Worm (Caenorhabditis elegans) whole organism, early embryonic: Measurements from ENCODE around the gene luc-7L.
A peak's percentile ranks its signal among the peaks of the same experiment; 100 is the strongest.

ENCODE experiments used
- B0310.2 ChIP-seq: sonication (generic microtip); optimal IDR thresholded peaks from 2 replicates; lab custom pipeline; 2016; ENCODE audit warnings: mild to moderate bottlenecking, missing genetic modification characterization, missing compliant biosample characterization
- F13C5.2 ChIP-seq: sonication (generic microtip); optimal IDR thresholded peaks from 2 replicates; lab custom pipeline; 2017; ENCODE audit warnings: mild to moderate bottlenecking, missing genetic modification characterization, inconsistent platforms, missing compliant biosample characterization
- aly-1 ChIP-seq: sonication (generic microtip); optimal IDR thresholded peaks from 2 replicates; lab custom pipeline; 2016; ENCODE audit warnings: missing genetic modification characterization, missing compliant biosample characterization
- ama-1 ChIP-seq: fragments of 150-350 bp; optimal IDR thresholded peaks from 2 replicates; lab custom pipeline; 2014
- ceh-13 ChIP-seq: fragments of 200-800 bp; sonication (Bioruptor generic); optimal IDR thresholded peaks from 2 replicates; lab custom pipeline; 2018; ENCODE audit warnings: mild to moderate bottlenecking, missing genetic modification characterization, missing compliant biosample characterization
- ceh-36 ChIP-seq: sonication (generic microtip); optimal IDR thresholded peaks from 2 replicates; lab custom pipeline; 2016; ENCODE audit warnings: missing genetic modification characterization, inconsistent platforms, missing compliant biosample characterization
- ets-7 ChIP-seq: sonication (generic microtip); optimal IDR thresholded peaks from 2 replicates; lab custom pipeline; 2016; ENCODE audit warnings: missing genotype, missing genetic modification characterization, missing compliant biosample characterization
- flt-1 ChIP-seq: fragments of 200-800 bp; sonication (Bioruptor generic); IDR thresholded peaks from 2 replicates; pipeline ENCODE4 v1.3.6; 2022; ENCODE audit warnings: missing genetic modification characterization, missing compliant biosample characterization
- hmbx-1 ChIP-seq: sonication (generic microtip); optimal IDR thresholded peaks from 2 replicates; lab custom pipeline; 2016; ENCODE audit warnings: mild to moderate bottlenecking, missing genetic modification characterization, missing compliant biosample characterization
- hmg-4 ChIP-seq: fragments of 200-800 bp; sonication (Bioruptor generic); optimal IDR thresholded peaks from 2 replicates; lab custom pipeline; 2018; ENCODE audit warnings: mild to moderate bottlenecking, missing genetic modification characterization, missing compliant biosample characterization
- hnd-1 ChIP-seq: sonication (generic microtip); optimal IDR thresholded peaks from 2 replicates; lab custom pipeline; 2016; ENCODE audit warnings: missing genetic modification characterization, missing compliant biosample characterization
- pes-1 ChIP-seq: fragments of 200-800 bp; sonication (Bioruptor generic); IDR thresholded peaks from 2 replicates; pipeline ENCODE4 v1.3.6; 2022; ENCODE audit warnings: missing genetic modification reagents, missing genetic modification characterization, missing compliant biosample characterization
- scrt-1 ChIP-seq: fragments of 200-800 bp; sonication (Bioruptor generic); IDR thresholded peaks from 2 replicates; pipeline ENCODE4 v1.3.6; 2022; ENCODE audit warnings: missing genetic modification characterization, missing compliant biosample characterization
- sea-1 ChIP-seq: fragments of 200-800 bp; sonication (Bioruptor generic); conservative IDR thresholded peaks from 2 replicates; pipeline ENCODE4 v1.3.6; 2022; ENCODE audit warnings: missing genetic modification characterization, missing compliant biosample characterization
- tbx-11 ChIP-seq: fragments of 200-800 bp; sonication (Bioruptor generic); IDR thresholded peaks from 2 replicates; pipeline ENCODE4 v1.3.6; 2022; ENCODE audit warnings: missing genetic modification characterization, missing compliant biosample characterization
- tbx-37 ChIP-seq: fragments of 200-800 bp; sonication (Bioruptor generic); conservative IDR thresholded peaks from 2 replicates; pipeline ENCODE4 v1.3.6; 2022; ENCODE audit warnings: missing genetic modification reagents, missing genetic modification characterization, missing compliant biosample characterization
- tra-4 ChIP-seq: sonication (generic microtip); optimal IDR thresholded peaks from 2 replicates; lab custom pipeline; 2017; ENCODE audit warnings: missing genetic modification characterization, missing compliant biosample characterization

luc-7L gene

DNA sequence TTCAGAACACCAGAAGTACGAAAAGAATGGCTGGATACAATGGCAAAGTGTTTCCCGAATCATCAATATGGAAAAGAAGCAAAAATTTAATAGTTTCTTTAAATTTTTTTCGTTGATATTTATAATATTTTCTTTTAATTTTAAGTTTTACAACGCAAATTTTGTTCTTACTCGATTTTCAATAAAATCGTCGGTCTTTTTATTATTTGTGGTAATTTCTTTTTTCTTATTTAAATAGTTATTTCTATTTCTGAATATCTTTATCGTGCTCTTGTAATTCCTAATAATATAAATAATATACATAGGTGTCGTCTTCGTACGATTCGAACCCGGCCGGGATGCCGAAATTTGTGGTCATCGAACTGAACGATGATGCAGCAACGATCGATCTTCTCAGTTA lies 35.6 kb downstream of the luc-7L start, which contains the start of gene lir-1:
Gene lir-1, plus strand, starts transcription at position 301 of the 400 bp plus-strand sequence.
- no peak for TF ChIP-seq pes-1 (GFP tag; lab: Robert Waterston, UW)

DNA sequence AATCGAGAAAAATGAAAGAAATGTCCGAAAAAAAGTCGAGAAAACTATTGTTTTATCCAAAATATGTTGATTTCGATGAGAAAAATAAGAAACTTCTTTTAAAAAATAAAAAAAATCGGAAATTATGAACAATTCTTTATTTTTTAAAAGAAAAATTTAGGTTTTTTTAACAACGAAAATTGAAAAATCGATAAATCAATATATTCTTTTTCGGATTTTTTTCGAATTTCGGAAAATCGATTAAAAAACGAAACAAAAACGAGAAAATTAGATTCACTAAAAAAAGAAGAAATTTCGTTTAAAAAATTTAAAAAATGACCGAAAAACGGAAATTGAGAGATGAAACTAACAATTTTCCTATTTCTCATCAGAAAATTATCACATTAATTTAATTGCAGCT lies 37.2 kb downstream of the luc-7L start:
- TF ChIP-seq aly-1 (tag; lab: Kevin White, UChicago) (no peak), hmg-4 (GFP tag; lab: Kevin White, UChicago) (no peak), pes-1 (GFP tag; lab: Robert Waterston, UW) (no peak), ama-1 (lab: Kevin White, UChicago) (no peak), hnd-1 (tag; lab: Kevin White, UChicago) (no peak), tbx-11 (GFP tag; lab: Robert Waterston, UW) (no peak), ets-7 (no peak)

DNA sequence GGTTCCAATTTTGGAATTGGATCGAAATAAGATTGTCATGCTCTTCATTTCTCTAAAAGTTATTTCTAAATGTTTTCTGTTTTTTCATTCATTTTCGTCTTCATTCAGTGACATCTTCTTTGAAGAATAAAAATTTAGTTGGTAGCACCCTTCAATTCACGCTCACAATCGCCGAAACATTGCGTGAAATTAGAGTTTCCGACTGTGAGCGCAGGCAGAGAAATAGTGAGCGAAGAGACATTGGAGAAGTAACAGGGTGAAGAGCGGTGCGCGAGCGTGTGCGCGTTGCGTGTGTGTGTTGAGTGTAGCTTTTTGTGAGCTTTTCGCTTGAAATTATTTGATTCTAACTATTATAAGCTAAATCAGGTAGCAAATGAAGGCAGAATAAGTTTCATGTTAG lies 37.9 kb downstream of the luc-7L start:
- TF ChIP-seq ceh-13 (GFP tag; lab: Kevin White, UChicago) (no peak), F13C5.2 (tag; lab: Kevin White, UChicago) (peak; percentile 34), flt-1 (GFP tag; lab: Robert Waterston, UW) (no peak), ceh-36 (tag; lab: Kevin White, UChicago) (no peak), ets-7 (no peak), sea-1 (GFP tag; lab: Robert Waterston, UW) (no peak), hmg-4 (GFP tag; lab: Kevin White, UChicago) (peak; percentile 9)

DNA sequence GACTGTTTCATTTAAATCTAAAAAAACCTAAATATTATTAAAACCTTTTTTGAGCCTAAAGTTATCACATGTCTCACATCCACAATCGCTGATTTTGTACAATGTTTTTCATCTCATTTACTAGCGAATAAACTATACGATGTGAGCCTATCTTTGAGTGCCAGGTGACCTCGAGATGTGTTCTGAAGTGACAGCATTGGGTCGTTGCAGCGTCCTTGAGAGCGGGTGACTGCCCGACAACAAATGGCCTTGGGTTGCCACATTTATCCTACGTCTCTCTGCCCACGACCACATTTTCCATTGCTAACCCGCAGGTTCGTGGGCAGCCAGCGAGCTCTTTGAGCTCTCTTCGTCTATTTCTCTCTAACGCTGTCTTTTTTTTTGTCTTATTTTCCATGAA lies 40.3 kb downstream of the luc-7L start, which contains the start of gene lir-2:
Gene lir-2, plus strand, starts transcription at position 301 of the 400 bp plus-strand sequence.
- TF ChIP-seq scrt-1 (GFP tag; lab: Robert Waterston, UW) (no peak), pes-1 (GFP tag; lab: Robert Waterston, UW) (peak; percentile 8; the same call in 1 of the 2 replicates), F13C5.2 (tag; lab: Kevin White, UChicago) (peak; percentile 7)

DNA sequence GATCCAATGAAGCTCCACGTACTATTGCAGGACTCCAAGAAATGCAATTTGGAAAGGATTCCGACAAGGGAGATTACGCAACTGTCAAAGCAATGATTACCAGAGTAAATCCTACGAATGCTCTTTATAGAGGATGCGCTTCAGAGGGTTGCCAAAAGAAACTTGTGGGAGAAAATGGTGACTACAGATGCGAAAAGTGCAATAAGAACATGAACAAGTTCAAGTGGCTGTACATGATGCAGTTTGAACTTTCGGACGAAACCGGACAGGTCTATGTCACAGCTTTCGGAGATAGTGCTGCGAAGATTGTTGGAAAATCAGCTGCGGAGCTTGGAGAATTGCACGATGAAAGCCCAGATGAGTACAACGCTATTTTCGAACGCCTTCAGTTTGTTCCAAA lies 40.9 kb downstream of the luc-7L start:
- TF ChIP-seq ceh-13 (GFP tag; lab: Kevin White, UChicago) (no peak), ama-1 (lab: Kevin White, UChicago) (no peak), tra-4 (tag; lab: Kevin White, UChicago) (no peak), F13C5.2 (tag; lab: Kevin White, UChicago) (no peak)

DNA sequence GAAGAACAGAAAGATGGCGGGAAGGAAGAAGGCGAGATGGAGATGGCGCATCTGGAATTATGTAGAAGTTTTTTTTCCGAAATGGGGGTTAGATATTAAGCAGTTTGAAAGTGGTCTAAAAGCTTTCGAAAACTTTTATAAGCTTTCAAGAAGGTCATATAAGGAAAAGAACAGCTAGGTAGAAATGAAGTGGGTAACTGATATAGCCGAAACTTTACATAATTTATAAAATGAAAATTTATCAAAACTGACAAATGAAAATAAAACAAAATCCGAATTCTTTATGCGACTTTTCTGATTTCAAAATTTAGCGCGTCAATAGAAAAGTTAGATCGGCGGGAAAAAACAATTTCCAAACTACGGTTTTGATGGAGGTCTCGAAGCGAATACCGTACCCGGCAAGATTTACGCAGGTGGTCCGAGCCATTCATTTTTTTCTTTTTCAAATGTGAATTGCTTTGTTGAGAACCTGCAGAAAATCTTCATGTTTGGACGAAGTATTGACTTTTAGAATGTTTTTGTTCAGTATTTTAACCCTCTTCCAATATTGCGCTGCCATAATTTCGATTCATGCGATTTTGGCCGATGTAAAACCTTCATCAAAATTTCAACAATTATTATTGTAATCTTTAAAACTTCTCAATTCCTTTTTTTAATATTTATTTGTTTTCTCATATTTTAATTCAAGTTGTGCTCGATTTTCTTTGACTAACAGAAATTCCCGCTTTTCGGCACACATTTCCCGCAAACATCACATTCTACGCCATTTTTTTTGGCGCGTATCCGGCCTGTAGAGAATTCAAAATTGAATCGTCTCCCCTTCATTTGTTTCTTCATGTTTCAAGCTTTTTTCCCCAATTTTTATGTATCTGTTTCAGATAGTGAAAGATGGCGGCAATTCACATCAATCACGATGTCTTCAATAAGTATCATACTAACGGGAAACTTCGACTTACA lies 43.3 kb downstream of the luc-7L start, which contains the start of the genes F18A1.7 and rpa-1:
Gene F18A1.7, minus strand, starts transcription at position 51 of the 957 bp plus-strand sequence.
Gene rpa-1, plus strand, starts transcription at position 879 of the 957 bp plus-strand sequence.
- TF ChIP-seq ceh-13 (GFP tag; lab: Kevin White, UChicago) (no peak), aly-1 (tag; lab: Kevin White, UChicago) (no peak), flt-1 (GFP tag; lab: Robert Waterston, UW) (0 out of 2 replicates have a peak, but pooled peaks have one; percentile 30), F13C5.2 (tag; lab: Kevin White, UChicago) (peak; percentile 39), ceh-36 (tag; lab: Kevin White, UChicago) (no peak)

DNA sequence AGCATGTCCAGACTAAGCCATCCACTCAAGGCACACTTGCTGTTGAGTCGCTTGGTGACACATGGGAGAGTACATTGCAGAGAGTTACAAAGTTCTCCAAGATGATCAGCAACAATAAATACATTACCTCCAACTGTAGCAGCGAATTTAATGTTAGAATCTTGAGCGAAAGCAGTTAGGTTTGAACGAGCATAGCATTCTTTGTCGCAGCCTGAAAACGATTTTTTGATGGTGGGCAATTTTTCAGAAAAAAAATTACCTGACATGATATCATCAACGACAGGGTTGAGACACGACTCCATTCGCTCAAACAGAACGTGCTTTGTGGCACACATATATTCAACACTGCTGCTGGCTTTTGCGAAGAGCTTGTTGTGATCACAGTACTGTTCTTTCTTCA lies 44.3 kb downstream of the luc-7L start:
- TF ChIP-seq F13C5.2 (tag; lab: Kevin White, UChicago) (no peak), ceh-13 (GFP tag; lab: Kevin White, UChicago) (no peak), tbx-11 (GFP tag; lab: Robert Waterston, UW) (no peak), B0310.2 (tag; lab: Kevin White, UChicago) (no peak), sea-1 (GFP tag; lab: Robert Waterston, UW) (no peak), ceh-36 (tag; lab: Kevin White, UChicago) (no peak), tbx-37 (GFP tag; lab: Robert Waterston, UW) (no peak), tra-4 (tag; lab: Kevin White, UChicago) (no peak), pes-1 (GFP tag; lab: Robert Waterston, UW) (no peak), aly-1 (tag; lab: Kevin White, UChicago) (no peak), flt-1 (GFP tag; lab: Robert Waterston, UW) (no peak), hmbx-1 (tag; lab: Kevin White, UChicago) (no peak), scrt-1 (GFP tag; lab: Robert Waterston, UW) (no peak), hmg-4 (GFP tag; lab: Kevin White, UChicago) (no peak), ets-7 (no peak), ama-1 (lab: Kevin White, UChicago) (no peak), hnd-1 (tag; lab: Kevin White, UChicago) (no peak)

DNA sequence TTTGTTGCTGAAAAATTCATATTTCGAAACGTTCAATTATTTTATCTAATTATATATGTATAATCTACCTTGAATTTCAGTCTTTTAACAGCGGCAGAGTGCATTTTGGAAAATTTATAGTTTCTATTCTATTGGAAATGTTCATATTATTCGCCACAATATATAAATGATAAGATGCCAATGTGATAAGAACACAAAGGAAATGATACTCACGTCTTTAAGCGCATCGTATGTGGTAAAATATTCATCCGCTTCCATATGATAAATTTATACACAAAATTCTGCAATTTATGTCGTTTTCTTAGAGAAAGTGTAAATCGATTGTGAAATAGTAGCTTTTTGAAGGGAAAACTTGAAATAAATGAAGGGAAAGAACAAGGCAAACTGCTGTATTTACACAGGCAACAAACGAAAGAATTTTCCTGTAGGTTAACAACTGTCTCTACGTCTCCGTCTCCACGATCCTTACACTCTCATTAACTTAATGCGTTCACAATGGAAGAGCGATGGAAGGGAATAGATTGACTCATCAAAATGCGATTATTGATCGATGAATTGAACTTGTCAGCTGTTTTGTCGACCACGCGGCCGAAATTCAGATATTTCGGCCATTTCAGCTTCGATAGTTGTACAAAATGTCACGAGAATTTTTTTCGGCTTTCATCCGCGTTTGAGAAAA lies 45.1 kb downstream of the luc-7L start, which contains the start of gene alfa-1:
Gene alfa-1, minus strand, starts transcription at position 515 of the 679 bp plus-strand sequence.
- no peak for TF ChIP-seq hnd-1 (tag; lab: Kevin White, UChicago)
- no peak for TF ChIP-seq ets-7
- TF ChIP-seq aly-1 (tag; lab: Kevin White, UChicago), result no peak
- no peak for TF ChIP-seq tbx-37 (GFP tag; lab: Robert Waterston, UW)
- TF ChIP-seq tbx-11 (GFP tag; lab: Robert Waterston, UW), result no peak
- TF ChIP-seq hmg-4 (GFP tag; lab: Kevin White, UChicago), result no peak
- no peak for TF ChIP-seq hmbx-1 (tag; lab: Kevin White, UChicago)
- TF ChIP-seq flt-1 (GFP tag; lab: Robert Waterston, UW), result no peak
- no peak for TF ChIP-seq F13C5.2 (tag; lab: Kevin White, UChicago)
- no peak for TF ChIP-seq pes-1 (GFP tag; lab: Robert Waterston, UW)
- no peak for TF ChIP-seq scrt-1 (GFP tag; lab: Robert Waterston, UW)
- no peak for TF ChIP-seq ceh-13 (GFP tag; lab: Kevin White, UChicago)
- no peak for TF ChIP-seq ceh-36 (tag; lab: Kevin White, UChicago)
- TF ChIP-seq B0310.2 (tag; lab: Kevin White, UChicago), result no peak
- no peak for TF ChIP-seq ama-1 (lab: Kevin White, UChicago)
- no peak for TF ChIP-seq sea-1 (GFP tag; lab: Robert Waterston, UW)
